Worm (Caenorhabditis elegans) whole organism, L4 larva: ENCODE data around the gene F10G7.10.

ENCODE experiments used
- F37D6.2 ChIP-seq: sonication (generic microtip); optimal IDR thresholded peaks from 2 replicates; lab custom pipeline; 2016; ENCODE audit warnings: mild to moderate bottlenecking, missing genetic modification characterization, missing compliant biosample characterization
- F44E2.7 ChIP-seq: fragments of 200-800 bp; sonication (Bioruptor generic); IDR thresholded peaks from 2 replicates; pipeline ENCODE4 v2.1.2; 2022; ENCODE audit warnings: missing genetic modification characterization, missing compliant biosample characterization
- T26A8.4 ChIP-seq: fragments of 200-800 bp; sonication (Bioruptor generic); IDR thresholded peaks from 2 replicates; pipeline ENCODE4 v1.3.6; 2022; ENCODE audit warnings: missing genetic modification characterization, missing compliant biosample characterization
- Y105C5A.15 ChIP-seq: fragments of 200-800 bp; sonication (Bioruptor generic); IDR thresholded peaks from 2 replicates; pipeline ENCODE4 v1.3.6; 2022; ENCODE audit warnings: missing genetic modification characterization, missing compliant biosample characterization
- ZK546.5 ChIP-seq, 2 experiments: sonication (generic microtip); optimal IDR thresholded peaks; 2 replicates each; lab custom pipeline; 2017; ENCODE audit warnings: missing biosample characterization in 2 of 2, missing genetic modification characterization in 2 of 2
- aha-1 ChIP-seq: fragments of 150-350 bp; peaks from one replicate; lab custom pipeline; 2014; ENCODE audit warnings: missing biosample characterization, missing genetic modification characterization
- attf-4 ChIP-seq: sonication (generic microtip); optimal IDR thresholded peaks from 3 replicates; lab custom pipeline; 2017; ENCODE audit warnings: missing biosample characterization, missing genetic modification characterization
- ceh-28 ChIP-seq: fragments of 150-350 bp; optimal IDR thresholded peaks from 2 replicates; lab custom pipeline; 2014; ENCODE audit warnings: missing biosample characterization, missing genetic modification reagents, missing genetic modification characterization
- ceh-62 ChIP-seq: sonication (generic microtip); optimal IDR thresholded peaks from 2 replicates; lab custom pipeline; 2017; ENCODE audit warnings: missing biosample characterization, missing genetic modification characterization
- daf-12 ChIP-seq: fragments of 150-350 bp; optimal IDR thresholded peaks from 2 replicates; lab custom pipeline; 2014; ENCODE audit warnings: missing biosample characterization, missing genetic modification reagents, missing genetic modification characterization
- daf-16 ChIP-seq, 3 experiments: sonication (generic microtip); optimal IDR thresholded peaks; 2 replicates each; lab custom pipeline; 2016 to 2017; ENCODE audit warnings: missing genetic modification characterization in 3 of 3, missing genetic modification reagents in 3 of 3, mild to moderate bottlenecking in 2 of 3, missing compliant biosample characterization in 2 of 3, missing biosample characterization in 1 of 3, moderate library complexity in 1 of 3
- daf-19 ChIP-seq: fragments of 200-800 bp; sonication (Bioruptor generic); conservative IDR thresholded peaks from 2 replicates; pipeline ENCODE4 v1.3.6; 2022; ENCODE audit warnings: missing genetic modification characterization, missing compliant biosample characterization
- dmd-8 ChIP-seq: fragments of 200-800 bp; sonication (Bioruptor generic); IDR thresholded peaks from 2 replicates; pipeline ENCODE4 v1.3.6; 2022; ENCODE audit warnings: missing genetic modification characterization, missing compliant biosample characterization
- dmd-9 ChIP-seq: fragments of 200-800 bp; sonication (Bioruptor generic); IDR thresholded peaks from 2 replicates; pipeline ENCODE4 v1.3.6; 2022; ENCODE audit warnings: missing genetic modification reagents, missing genetic modification characterization, missing compliant biosample characterization
- egl-43 ChIP-seq: fragments of 200-800 bp; sonication (Bioruptor generic); IDR thresholded peaks from 2 replicates; pipeline ENCODE4 v1.3.6; 2022; ENCODE audit warnings: missing genetic modification reagents, missing genetic modification characterization, missing compliant biosample characterization
- fos-1 ChIP-seq: fragments of 150-350 bp; optimal IDR thresholded peaks from 2 replicates; lab custom pipeline; 2014; ENCODE audit warnings: missing biosample characterization, missing genetic modification characterization
- hif-1 ChIP-seq, 2 experiments: sonication (generic microtip); optimal IDR thresholded peaks; 2 replicates each; lab custom pipeline; 2016 to 2017; ENCODE audit warnings: missing compliant biosample characterization in 2 of 2, missing genetic modification characterization in 2 of 2, missing genetic modification reagents in 2 of 2, missing genotype in 2 of 2, mild to moderate bottlenecking in 1 of 2
- lim-7 ChIP-seq: fragments of 200-800 bp; sonication (Bioruptor generic); IDR thresholded peaks from 2 replicates; pipeline ENCODE4 v1.3.6; 2022; ENCODE audit warnings: missing genetic modification characterization, missing compliant biosample characterization
- lin-1 ChIP-seq: fragments of 200-800 bp; sonication (Bioruptor generic); IDR thresholded peaks from 2 replicates; pipeline ENCODE4 v1.3.6; 2022; ENCODE audit warnings: missing genetic modification reagents, missing genetic modification characterization, missing compliant biosample characterization
- lin-13 ChIP-seq: fragments of 150-350 bp; optimal IDR thresholded peaks from 2 replicates; lab custom pipeline; 2014; ENCODE audit warnings: missing biosample characterization, missing genetic modification reagents, missing genetic modification characterization
- madf-9 ChIP-seq: fragments of 200-800 bp; sonication (Bioruptor generic); conservative IDR thresholded peaks from 2 replicates; pipeline ENCODE4 v1.3.6; 2022; ENCODE audit warnings: missing genetic modification reagents, missing genetic modification characterization, missing compliant biosample characterization
- mep-1 ChIP-seq: fragments of 150-350 bp; sonication (generic microtip); optimal IDR thresholded peaks from 3 replicates; lab custom pipeline; 2014; ENCODE audit warnings: missing biosample characterization, missing genetic modification characterization
- mxl-2 ChIP-seq: fragments of 200-800 bp; sonication (Bioruptor generic); conservative IDR thresholded peaks from 2 replicates; pipeline ENCODE4 v1.3.6; 2022; ENCODE audit warnings: missing genetic modification reagents, missing genetic modification characterization, missing compliant biosample characterization
- nhr-11 ChIP-seq: fragments of 150-350 bp; optimal IDR thresholded peaks from 2 replicates; lab custom pipeline; 2014; ENCODE audit warnings: missing biosample characterization, missing genetic modification characterization
- nhr-25 ChIP-seq: sonication (generic microtip); optimal IDR thresholded peaks from 2 replicates; lab custom pipeline; 2017; ENCODE audit warnings: missing genetic modification characterization, mild to moderate bottlenecking, missing compliant biosample characterization, antibody characterized with exemption, moderate library complexity, borderline replicate concordance; ENCODE audit not compliant: insufficient read depth
- nhr-42 ChIP-seq: fragments of 200-800 bp; sonication (Bioruptor generic); IDR thresholded peaks from 2 replicates; pipeline ENCODE4 v1.3.6; 2022; ENCODE audit warnings: missing genetic modification characterization, missing compliant biosample characterization
- nhr-48 ChIP-seq: sonication (generic microtip); optimal IDR thresholded peaks from 2 replicates; lab custom pipeline; 2016; ENCODE audit warnings: mild to moderate bottlenecking, missing genetic modification characterization, missing compliant biosample characterization
- nhr-76 ChIP-seq: fragments of 150-350 bp; optimal IDR thresholded peaks from 2 replicates; lab custom pipeline; 2014; ENCODE audit warnings: missing biosample characterization, missing genetic modification characterization
- nhr-77 ChIP-seq: fragments of 150-350 bp; optimal IDR thresholded peaks from 2 replicates; lab custom pipeline; 2014; ENCODE audit warnings: missing biosample characterization, missing genetic modification characterization
- rbr-2 ChIP-seq: sonication (generic microtip); optimal IDR thresholded peaks from 2 replicates; lab custom pipeline; 2016; ENCODE audit warnings: missing genotype, missing genetic modification characterization, missing compliant biosample characterization
- sdz-12 ChIP-seq: fragments of 200-800 bp; sonication (Bioruptor generic); optimal IDR thresholded peaks from 2 replicates; lab custom pipeline; 2018; ENCODE audit warnings: mild to moderate bottlenecking, missing genetic modification characterization, missing compliant biosample characterization
- skn-1 ChIP-seq: fragments of 150-350 bp; optimal IDR thresholded peaks from 2 replicates; lab custom pipeline; 2014; ENCODE audit warnings: missing biosample characterization, missing genetic modification characterization
- snpc-4 ChIP-seq: fragments of 150-350 bp; optimal IDR thresholded peaks from 2 replicates; lab custom pipeline; 2014; ENCODE audit warnings: missing biosample characterization, missing genetic modification characterization
- unc-39 ChIP-seq: sonication (generic microtip); optimal IDR thresholded peaks from 2 replicates; lab custom pipeline; 2017; ENCODE audit warnings: missing biosample characterization, missing genetic modification characterization
- unc-62 ChIP-seq, 3 experiments: fragments of 150-350 bp in 1 of 3; sonication (generic microtip); optimal IDR thresholded peaks in 2 of 3; peaks in 1 of 3; 1 replicate in 1 of 3; 2 replicates in 2 of 3; lab custom pipeline; 2014 to 2017; ENCODE audit warnings: missing biosample characterization in 3 of 3, missing genetic modification characterization in 3 of 3, missing genetic modification reagents in 3 of 3, missing genotype in 1 of 3
- ztf-11 ChIP-seq: fragments of 150-350 bp; optimal IDR thresholded peaks from 2 replicates; lab custom pipeline; 2014; ENCODE audit warnings: missing biosample characterization, missing genetic modification characterization
- ztf-7 ChIP-seq: fragments of 150-350 bp; optimal IDR thresholded peaks from 2 replicates; lab custom pipeline; 2014; ENCODE audit warnings: missing biosample characterization, missing genetic modification characterization

The F10G7.10 gene

ce11 chrII:4769096-4769495, 43.0 kb upstream of the F10G7.10 start (continued):
- TF ChIP-seq mxl-2 (GFP tag; lab: Robert Waterston, UW), result no peak
- TF ChIP-seq ceh-62 (tag; lab: Kevin White, UChicago), result no peak
- TF ChIP-seq ZK546.5 (tag; optimal IDR thresholded peaks at IDR 0.05; lab: Kevin White, UChicago), result no peak
- TF ChIP-seq daf-16 (GFP tag; optimal IDR thresholded peaks at IDR 0.05; lab: Kevin White, UChicago), result peak in 1 of 2 experiments; percentile 53
- peak; percentile 96 for TF ChIP-seq daf-16 (tag; optimal IDR thresholded peaks at IDR 0.05; lab: Kevin White, UChicago)
- no peak for TF ChIP-seq sdz-12
- TF ChIP-seq egl-43, result no peak
- no peak for TF ChIP-seq nhr-42 (GFP tag; lab: Robert Waterston, UW)
- no peak for TF ChIP-seq ztf-7
- no peak for TF ChIP-seq F44E2.7 (GFP tag; lab: Robert Waterston, UW)
- TF ChIP-seq daf-19 (GFP tag; lab: Robert Waterston, UW), result no peak
- TF ChIP-seq dmd-9 (GFP tag; lab: Robert Waterston, UW), result no peak
- TF ChIP-seq skn-1, result no peak
- TF ChIP-seq madf-9 (GFP tag; lab: Robert Waterston, UW), result no peak
- TF ChIP-seq hif-1 (tag; optimal IDR thresholded peaks at IDR 0.05; lab: Kevin White, UChicago), result no peak
- TF ChIP-seq nhr-76 (tag; lab: Kevin White, UChicago), result no peak
- TF ChIP-seq snpc-4 (tag; lab: Kevin White, UChicago), result no peak
- TF ChIP-seq lim-7 (GFP tag; lab: Robert Waterston, UW), result no peak
- TF ChIP-seq nhr-11 (tag; lab: Kevin White, UChicago), result no peak
- no peak for TF ChIP-seq ceh-28 (tag; lab: Kevin White, UChicago)
- TF ChIP-seq aha-1 (tag; lab: Kevin White, UChicago), result no peak

DNA sequence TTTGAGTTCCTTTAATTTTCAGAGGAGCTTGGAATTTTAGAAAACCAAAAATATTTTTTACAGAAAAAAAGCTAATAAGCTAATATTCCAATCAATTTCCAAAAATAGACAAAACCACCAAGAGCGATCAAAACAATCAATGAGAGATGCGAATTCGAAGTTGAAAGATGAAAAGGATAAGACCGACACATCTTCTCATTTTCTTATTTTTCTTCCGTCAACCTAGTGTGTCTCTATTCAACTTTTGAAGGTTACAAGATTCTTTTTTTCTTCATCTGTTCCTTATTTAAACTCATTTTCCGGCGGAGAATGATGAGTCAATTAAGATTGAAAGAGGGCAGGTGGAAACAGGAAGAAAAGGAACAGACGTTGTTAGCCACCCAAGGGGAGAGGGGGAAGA, 41.5 kb upstream of the F10G7.10 start:
- TF ChIP-seq unc-62 (GFP tag; optimal IDR thresholded peaks at IDR 0.05 in 1 of 2; lab: Kevin White, UChicago) (peak in 1 of 2 experiments; percentile 28), unc-62 (tag; optimal IDR thresholded peaks at IDR 0.05; lab: Kevin White, UChicago) (no peak), nhr-48 (no peak)
- TF ChIP-seq, all 104 proteins: peak for 1

DNA sequence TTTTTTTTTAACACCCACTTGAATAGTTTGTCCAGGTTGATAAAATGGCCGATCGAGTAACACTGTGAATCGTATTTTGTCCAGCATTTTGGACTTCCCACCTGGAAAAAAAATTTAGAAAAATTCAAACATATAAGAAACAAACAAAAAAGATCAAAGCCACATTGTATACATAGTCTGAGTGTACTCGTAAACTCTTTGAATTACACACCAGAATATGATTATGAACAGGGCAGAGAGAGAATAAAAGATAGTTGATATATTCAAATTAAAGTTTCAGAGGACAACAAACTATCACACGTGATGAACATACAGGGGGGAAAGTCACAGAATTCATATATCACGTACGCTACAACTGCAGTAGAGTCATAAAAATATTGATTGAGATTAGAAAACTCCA, 40.2 kb upstream of the F10G7.10 start, which contains the start of gene ttm-2:
TSS of gene ttm-2 (minus strand) at position 101 of the 400 bp plus-strand sequence.
- TF ChIP-seq lim-7 (GFP tag; lab: Robert Waterston, UW), result no peak
- TF ChIP-seq nhr-77, result no peak
- TF ChIP-seq aha-1 (tag; lab: Kevin White, UChicago), result no peak
- no peak for TF ChIP-seq mep-1 (tag; lab: Kevin White, UChicago)
- no peak for TF ChIP-seq nhr-25
- TF ChIP-seq lin-13 (GFP tag; lab: Kevin White, UChicago), result no peak
- TF ChIP-seq dmd-8, result no peak
- no peak for TF ChIP-seq fos-1 (tag; lab: Kevin White, UChicago)
- TF ChIP-seq daf-12 (tag; lab: Kevin White, UChicago), result no peak
- no peak for TF ChIP-seq unc-39
- no peak for TF ChIP-seq Y105C5A.15 (GFP tag; lab: Robert Waterston, UW)
- no peak for TF ChIP-seq rbr-2 (tag; lab: Kevin White, UChicago)
- no peak for TF ChIP-seq ztf-11
- no peak for TF ChIP-seq attf-4 (tag; lab: Kevin White, UChicago)
- no peak for TF ChIP-seq T26A8.4 (GFP tag; lab: Robert Waterston, UW)
- no peak for TF ChIP-seq nhr-11 (tag; lab: Kevin White, UChicago)
- no peak for TF ChIP-seq F37D6.2 (tag; lab: Kevin White, UChicago)
- no peak for TF ChIP-seq lin-1 (GFP tag; lab: Robert Waterston, UW)
